Worm (Caenorhabditis elegans): Measurements from ENCODE around the gene F35B3.3.

ce11 chrX:16994417-16994816 lies 18.8 kb upstream of the F35B3.3 start:
- no peak for TF ChIP-seq ceh-43 (GFP tag; optimal IDR thresholded peaks at IDR 0.05)
- no peak for TF ChIP-seq nhr-237 (tag; optimal IDR thresholded peaks at IDR 0.05)
- TF ChIP-seq cnd-1 (tag; optimal IDR thresholded peaks at IDR 0.05): no peak
- no peak for TF ChIP-seq pha-4 (tag; optimal IDR thresholded peaks at IDR 0.05)
- no peak for TF ChIP-seq elt-3 (tag; optimal IDR thresholded peaks at IDR 0.05)
- no peak for TF ChIP-seq mep-1 (tag; optimal IDR thresholded peaks at IDR 0.05)
- TF ChIP-seq snpc-4 (tag; optimal IDR thresholded peaks at IDR 0.05): no peak
- no peak for TF ChIP-seq ztf-11 (tag; optimal IDR thresholded peaks at IDR 0.05)
- no peak for TF ChIP-seq unc-39 (tag; optimal IDR thresholded peaks at IDR 0.05)
- TF ChIP-seq nhr-76 (tag; optimal IDR thresholded peaks at IDR 0.05): no peak
- no peak for TF ChIP-seq flh-1 (GFP tag; optimal IDR thresholded peaks at IDR 0.05)
- no peak for TF ChIP-seq lin-13 (tag; optimal IDR thresholded peaks at IDR 0.05)
- TF ChIP-seq sptf-1 (tag; optimal IDR thresholded peaks at IDR 0.05): no peak
- no peak for TF ChIP-seq unc-62 (GFP tag; optimal IDR thresholded peaks at IDR 0.05)
